Fruit fly (Drosophila melanogaster): Measurements from ENCODE around the gene CG33648.

CG33648 gene

dm6 chr2L:14474987-14475386 is 49.1 kb upstream of the CG33648 start (continued):
- TF ChIP-seq sna (GFP tag; IDR thresholded peaks at IDR 0.05; ENCODE audit: partially characterized antibody): no peak
- TF ChIP-seq CHES-1-like (GFP tag; optimal IDR thresholded peaks at IDR 0.05): peak; percentile 7
- TF ChIP-seq CG7745 (tag; optimal IDR thresholded peaks at IDR 0.05): no peak
- no peak for TF ChIP-seq dm (GFP tag; optimal IDR thresholded peaks at IDR 0.05)
- peak; percentile 50 for TF ChIP-seq CG14441 (GFP tag; IDR thresholded peaks at IDR 0.05)
- peak; percentile 46 for TF ChIP-seq CG17568 (GFP tag; optimal IDR thresholded peaks at IDR 0.05)
- TF ChIP-seq tap (tag; optimal IDR thresholded peaks at IDR 0.05): peak; percentile 79
- TF ChIP-seq Hmx (GFP tag; optimal IDR thresholded peaks at IDR 0.05): no peak
- TF ChIP-seq H15 (GFP tag; IDR thresholded peaks at IDR 0.05): 0 out of 3 replicates have a peak, but pooled peaks have one; percentile 23
- TF ChIP-seq CG16815 (GFP tag; optimal IDR thresholded peaks at IDR 0.05): peak; percentile 17
- TF ChIP-seq B-H1 (GFP tag; IDR thresholded peaks at IDR 0.05): no peak
- TF ChIP-seq CG15073 (GFP tag; optimal IDR thresholded peaks at IDR 0.05): no peak
- TF ChIP-seq CG9876 (GFP tag; optimal IDR thresholded peaks at IDR 0.05): no peak
- TF ChIP-seq gcm (GFP tag; optimal IDR thresholded peaks at IDR 0.05): peak; percentile 82
- TF ChIP-seq CG2120 (GFP tag; optimal IDR thresholded peaks at IDR 0.05): peak; percentile 18
- no peak for TF ChIP-seq lov (optimal IDR thresholded peaks at IDR 0.05)
- TF ChIP-seq lov (GFP tag; IDR thresholded peaks at IDR 0.05): 0 out of 3 replicates have a peak, but pooled peaks have one; percentile 10
- peak; percentile 6 for TF ChIP-seq Bdp1 (GFP tag; optimal IDR thresholded peaks at IDR 0.05)
- TF ChIP-seq danr (GFP tag; IDR thresholded peaks at IDR 0.05): no peak
- TF ChIP-seq sens (GFP tag): peak; percentile 86
- TF ChIP-seq gro (GFP tag; optimal IDR thresholded peaks at IDR 0.05): no peak
- no peak for TF ChIP-seq Gug (GFP tag; IDR thresholded peaks at IDR 0.05)
- TF ChIP-seq H2.0 (GFP tag; IDR thresholded peaks at IDR 0.05): no peak
- no peak for TF ChIP-seq CG14965 (GFP tag; optimal IDR thresholded peaks at IDR 0.05; ENCODE audit: borderline replicate concordance)
- no peak for TF ChIP-seq CG9609 (GFP tag; optimal IDR thresholded peaks at IDR 0.05)
- peak; percentile 82 for TF ChIP-seq CG2678 (tag; optimal IDR thresholded peaks at IDR 0.05)
- TF ChIP-seq CG6175 (GFP tag; IDR thresholded peaks at IDR 0.05): no peak
- peak; percentile 78 for TF ChIP-seq phol (tag; optimal IDR thresholded peaks at IDR 0.05)
- no peak for TF ChIP-seq stwl (tag; optimal IDR thresholded peaks at IDR 0.05)
- no peak for TF ChIP-seq Scr (GFP tag; IDR thresholded peaks at IDR 0.05; ENCODE audit: partially characterized antibody)
- no peak for TF ChIP-seq prd (optimal IDR thresholded peaks at IDR 0.05)
- peak; percentile 54; the same call in 1 of the 3 replicates for TF ChIP-seq prd (GFP tag; IDR thresholded peaks at IDR 0.05)
- TF ChIP-seq pho (GFP tag; optimal IDR thresholded peaks at IDR 0.05): no peak
- peak; percentile 46 for TF ChIP-seq CG15696 (tag; optimal IDR thresholded peaks at IDR 0.05)
- peak; percentile 67 for TF ChIP-seq row (GFP tag; IDR thresholded peaks at IDR 0.05)
- 0 out of 2 replicates have a peak, but pooled peaks have one; percentile 50 for TF ChIP-seq CG32767 (GFP tag; IDR thresholded peaks at IDR 0.05)
- no peak for TF ChIP-seq CG42726 (GFP tag; IDR thresholded peaks at IDR 0.05; ENCODE audit: partially characterized antibody)
- no peak for TF ChIP-seq grn (GFP tag; optimal IDR thresholded peaks at IDR 0.05)
- TF ChIP-seq CG2712 (tag; optimal IDR thresholded peaks at IDR 0.05): peak; percentile 83
- TF ChIP-seq NC2α (GFP tag; optimal IDR thresholded peaks at IDR 0.05): no peak
- no peak for TF ChIP-seq HmgD (GFP tag; optimal IDR thresholded peaks at IDR 0.05)
- no peak for TF ChIP-seq Adf1 (GFP tag; IDR thresholded peaks at IDR 0.05)
- TF ChIP-seq CG6254 (GFP tag; optimal IDR thresholded peaks at IDR 0.05): peak; percentile 64
- TF ChIP-seq CG18262 (tag; optimal IDR thresholded peaks at IDR 0.05): peak; percentile 84
- TF ChIP-seq CG11085 (GFP tag; IDR thresholded peaks at IDR 0.05): 0 out of 2 replicates have a peak, but pooled peaks have one; percentile 5
- TF ChIP-seq E2f2 (GFP tag; IDR thresholded peaks at IDR 0.05): no peak
- no peak for TF ChIP-seq CG1832 (GFP tag; optimal IDR thresholded peaks at IDR 0.05)
- no peak for TF ChIP-seq CG3163 (GFP tag; optimal IDR thresholded peaks at IDR 0.05)
- TF ChIP-seq tx (GFP tag; optimal IDR thresholded peaks at IDR 0.05): no peak
- TF ChIP-seq Fer1 (GFP tag; optimal IDR thresholded peaks at IDR 0.05): peak; percentile 68
- TF ChIP-seq CG30020 (tag; optimal IDR thresholded peaks at IDR 0.05): no peak
- no peak for TF ChIP-seq ftz-f1 (GFP tag; optimal IDR thresholded peaks at IDR 0.05)

Data from whole organism, embryonic.